Fruit fly (Drosophila melanogaster): ENCODE data around the gene CG33290.

dm6 chr3L:21515823-21516715 is 26.1 kb upstream of the CG33290 start, which contains the start of the genes SAK and Cdk12:
- peak; percentile 80 for TF ChIP-seq Sox15 (GFP tag; optimal IDR thresholded peaks at IDR 0.05)
- peak; percentile 77 for TF ChIP-seq Hr4 (GFP tag; optimal IDR thresholded peaks at IDR 0.05)
- peak; percentile 83 for TF ChIP-seq achi (GFP tag; optimal IDR thresholded peaks at IDR 0.05)
- TF ChIP-seq CG1621 (tag; optimal IDR thresholded peaks at IDR 0.05) = peak; percentile 35
- peak; percentile 89 for TF ChIP-seq CG32006 (GFP tag; optimal IDR thresholded peaks at IDR 0.05)
- peak; percentile 83 for TF ChIP-seq Sox102F (GFP tag; optimal IDR thresholded peaks at IDR 0.05)
- peak; percentile 64 for TF ChIP-seq Gug (GFP tag; IDR thresholded peaks at IDR 0.05)
- peak; percentile 49 for TF ChIP-seq CG9139 (GFP tag; optimal IDR thresholded peaks at IDR 0.05)
- peak; percentile 84 for TF ChIP-seq CG3032 (tag; optimal IDR thresholded peaks at IDR 0.05)
- peak; percentile 78 for TF ChIP-seq CG10669 (GFP tag; optimal IDR thresholded peaks at IDR 0.05)
- peak; percentile 83 for TF ChIP-seq eg (GFP tag; IDR thresholded peaks at IDR 0.05)
- peak; percentile 78 for TF ChIP-seq cyc (GFP tag; optimal IDR thresholded peaks at IDR 0.05)
